Worm (Caenorhabditis elegans) whole organism, L2 larva: ENCODE measurements around the gene fah-1.

ENCODE experiments used
- ama-1 ChIP-seq: fragments of 150-350 bp; optimal IDR thresholded peaks from 2 replicates; lab custom pipeline; 2018; ENCODE audit warnings: inconsistent platforms
- blmp-1 ChIP-seq: sonication (generic microtip); optimal IDR thresholded peaks from 2 replicates; lab custom pipeline; 2017; ENCODE audit warnings: missing genetic modification characterization, mild to moderate bottlenecking, missing compliant biosample characterization, antibody characterized with exemption, moderate library complexity; ENCODE audit not compliant: insufficient read depth
- dmd-4 ChIP-seq: sonication (generic microtip); optimal IDR thresholded peaks from 2 replicates; lab custom pipeline; 2017; ENCODE audit warnings: missing biosample characterization, missing genetic modification characterization
- egl-27 ChIP-seq: sonication (generic microtip); optimal IDR thresholded peaks from 3 replicates; lab custom pipeline; 2017; ENCODE audit warnings: missing biosample characterization, missing genetic modification reagents, missing genetic modification characterization
- elt-1 ChIP-seq: fragments of 150-350 bp; optimal IDR thresholded peaks from 2 replicates; lab custom pipeline; 2014; ENCODE audit warnings: missing biosample characterization, missing genetic modification characterization
- nhr-11 ChIP-seq: fragments of 150-350 bp; optimal IDR thresholded peaks from 2 replicates; lab custom pipeline; 2014; ENCODE audit warnings: missing biosample characterization, missing genetic modification characterization
- nhr-12 ChIP-seq: fragments of 150-350 bp; optimal IDR thresholded peaks from 2 replicates; lab custom pipeline; 2014; ENCODE audit warnings: missing biosample characterization, missing genetic modification characterization
- nhr-237 ChIP-seq: fragments of 150-350 bp; optimal IDR thresholded peaks from 2 replicates; lab custom pipeline; 2014; ENCODE audit warnings: missing biosample characterization, missing genetic modification characterization
- nhr-25 ChIP-seq: fragments of 150-350 bp; sonication (generic microtip); optimal IDR thresholded peaks from 3 replicates; lab custom pipeline; 2014; ENCODE audit warnings: missing biosample characterization, missing genetic modification characterization
- nhr-6 ChIP-seq: fragments of 150-350 bp; optimal IDR thresholded peaks from 2 replicates; lab custom pipeline; 2014; ENCODE audit warnings: missing biosample characterization, missing genetic modification characterization
- skn-1 ChIP-seq: sonication (generic microtip); optimal IDR thresholded peaks from 2 replicates; lab custom pipeline; 2017; ENCODE audit warnings: missing biosample characterization, missing genetic modification characterization
- sma-9 ChIP-seq, 2 experiments: fragments of 150-350 bp in 1 of 2; sonication (generic microtip) in 1 of 2; optimal IDR thresholded peaks; 2 replicates each; lab custom pipeline; 2014 to 2016; ENCODE audit warnings: missing genetic modification characterization in 2 of 2, mild to moderate bottlenecking in 1 of 2, missing biosample characterization in 1 of 2, missing compliant biosample characterization in 1 of 2, missing genetic modification reagents in 1 of 2, moderate library complexity in 1 of 2
- unc-55 ChIP-seq: fragments of 150-350 bp; sonication (generic microtip); optimal IDR thresholded peaks from 3 replicates; lab custom pipeline; 2014; ENCODE audit warnings: missing biosample characterization, missing genetic modification reagents, missing genetic modification characterization

DNA sequence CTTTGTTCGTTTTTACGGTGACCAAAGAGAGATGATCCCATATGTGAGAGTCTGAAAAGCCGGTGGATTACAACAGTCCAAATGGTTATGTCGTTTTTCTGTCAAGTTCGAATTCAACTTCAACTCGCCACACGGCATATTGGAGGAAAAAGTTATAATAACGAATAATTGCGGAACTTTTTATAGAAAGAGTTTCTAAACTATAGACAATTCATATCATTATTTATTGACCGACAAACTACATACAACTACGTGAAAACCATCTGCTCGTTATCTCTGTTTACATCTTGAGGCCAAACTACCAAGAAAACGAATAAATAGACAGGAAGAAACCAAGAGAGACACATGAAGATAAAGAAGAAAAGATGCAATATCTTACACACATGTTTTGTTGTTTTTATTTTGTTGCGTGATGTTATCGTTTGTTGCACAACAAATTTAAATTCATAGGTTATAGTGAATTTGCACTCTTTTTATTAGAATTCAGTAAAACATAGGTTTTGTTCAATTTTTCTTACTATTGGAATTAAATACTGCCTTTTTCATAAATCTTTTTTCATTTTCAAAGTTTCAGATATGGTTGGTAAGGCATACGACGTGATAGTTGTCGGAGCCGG lies 25.1 kb upstream of the fah-1 start, which contains the start of the genes C15B12.4 and C15B12.8:
- TF ChIP-seq nhr-6: no peak
- TF ChIP-seq blmp-1 (tag; lab: Kevin White, UChicago): no peak
- TF ChIP-seq nhr-11: no peak
- TF ChIP-seq elt-1 (tag; lab: Kevin White, UChicago): no peak
- TF ChIP-seq skn-1 (tag; lab: Kevin White, UChicago): no peak
- TF ChIP-seq nhr-237 (tag; lab: Kevin White, UChicago): no peak
- TF ChIP-seq dmd-4: no peak
- TF ChIP-seq ama-1 (lab: Kevin White, UChicago): no peak
- TF ChIP-seq egl-27 (tag; lab: Kevin White, UChicago): no peak
- no peak for TF ChIP-seq nhr-25 (tag; lab: Kevin White, UChicago)
- TF ChIP-seq nhr-12 (tag; lab: Kevin White, UChicago): no peak
- TF ChIP-seq sma-9 (GFP tag; optimal IDR thresholded peaks at IDR 0.05; lab: Kevin White, UChicago): no peak
- TF ChIP-seq sma-9 (tag; optimal IDR thresholded peaks at IDR 0.05; lab: Kevin White, UChicago): no peak
- TF ChIP-seq unc-55 (GFP tag; lab: Kevin White, UChicago): no peak
